Fruit fly (Drosophila melanogaster) whole organism, embryonic: ENCODE measurements around the gene CG43750.

ENCODE experiments used
- ATbp ChIP-seq: fragments of 200-800 bp; sonication (Bioruptor generic); optimal IDR thresholded peaks from 2 replicates; lab custom pipeline; 2017; ENCODE audit warnings: missing biosample characterization, mild to moderate bottlenecking, missing genetic modification characterization, missing genetic modification reagents
- Atf3 ChIP-seq: fragments of 200-800 bp; sonication (Bioruptor generic); optimal IDR thresholded peaks from 3 replicates; lab custom pipeline; 2016; ENCODE audit warnings: missing biosample characterization, missing genetic modification characterization
- BtbVII ChIP-seq: fragments of 200-800 bp; sonication (Bioruptor generic); optimal IDR thresholded peaks from 3 replicates; lab custom pipeline; 2017; ENCODE audit warnings: missing biosample characterization, mild to moderate bottlenecking, missing genetic modification characterization
- CG10274 ChIP-seq: fragments of 200-800 bp; sonication (Bioruptor generic); optimal IDR thresholded peaks from 3 replicates; lab custom pipeline; 2017; ENCODE audit warnings: missing biosample characterization, mild to moderate bottlenecking, missing genetic modification characterization
- CG12299 ChIP-seq: fragments of 200-800 bp; sonication (Bioruptor generic); optimal IDR thresholded peaks from 2 replicates; lab custom pipeline; 2018; ENCODE audit warnings: missing biosample characterization, mild to moderate bottlenecking, missing genetic modification characterization
- CG12391 ChIP-seq: fragments of 200-800 bp; sonication (Bioruptor generic); optimal IDR thresholded peaks from 3 replicates; lab custom pipeline; 2018; ENCODE audit warnings: missing biosample characterization, mild to moderate bottlenecking, missing genetic modification characterization, moderate library complexity
- CG13123 ChIP-seq: fragments of 200-800 bp; sonication (Bioruptor generic); optimal IDR thresholded peaks from 2 replicates; lab custom pipeline; 2016; ENCODE audit warnings: missing biosample characterization, missing genetic modification characterization
- CG13894 ChIP-seq: fragments of 200-800 bp; sonication (Bioruptor generic); optimal IDR thresholded peaks from 3 replicates; lab custom pipeline; 2018; ENCODE audit warnings: missing biosample characterization, mild to moderate bottlenecking, missing genetic modification characterization, moderate library complexity
- CG14860 ChIP-seq: fragments of 200-800 bp; sonication (Bioruptor generic); IDR thresholded peaks from 3 replicates; pipeline ENCODE4 v1.3.6; 2022; ENCODE audit warnings: missing biosample characterization, missing genetic modification characterization; ENCODE audit not compliant: partially characterized antibody
- CG15073 ChIP-seq: fragments of 200-800 bp; sonication (Bioruptor generic); optimal IDR thresholded peaks from 2 replicates; lab custom pipeline; 2016; ENCODE audit warnings: missing biosample characterization, missing genetic modification characterization
- CG15269 ChIP-seq: fragments of 200-800 bp; sonication (Bioruptor generic); optimal IDR thresholded peaks from 2 replicates; lab custom pipeline; 2018; ENCODE audit warnings: missing biosample characterization, mild to moderate bottlenecking, missing genetic modification characterization, moderate library complexity
- CG16779 ChIP-seq: fragments of 200-800 bp; sonication (Bioruptor generic); IDR thresholded peaks from 2 replicates; pipeline ENCODE4 v1.3.6; 2022; ENCODE audit warnings: missing biosample characterization, missing genetic modification characterization
- CG2202 ChIP-seq: fragments of 200-800 bp; sonication (Bioruptor generic); optimal IDR thresholded peaks from 2 replicates; lab custom pipeline; 2018; ENCODE audit warnings: missing biosample characterization, mild to moderate bottlenecking, missing genetic modification characterization
- CG2678 ChIP-seq: fragments of 200-800 bp; sonication (Bioruptor generic); optimal IDR thresholded peaks from 3 replicates; lab custom pipeline; 2019; ENCODE audit warnings: missing biosample characterization, mild to moderate bottlenecking, missing genetic modification characterization, moderate library complexity
- CG30431 ChIP-seq: fragments of 200-800 bp; sonication (Bioruptor generic); optimal IDR thresholded peaks from 2 replicates; lab custom pipeline; 2017; ENCODE audit warnings: missing biosample characterization, missing genetic modification characterization
- CG4328 ChIP-seq: fragments of 200-800 bp; sonication (Bioruptor generic); optimal IDR thresholded peaks from 3 replicates; lab custom pipeline; 2017; ENCODE audit warnings: missing biosample characterization, missing genetic modification reagents, missing genetic modification characterization
- CG43689 ChIP-seq: fragments of 200-800 bp; sonication (Bioruptor generic); IDR thresholded peaks from 2 replicates; pipeline ENCODE4 v1.3.6; 2022; ENCODE audit warnings: missing biosample characterization, missing genetic modification characterization
- CG4854 ChIP-seq: fragments of 200-800 bp; sonication (Bioruptor generic); optimal IDR thresholded peaks from 2 replicates; lab custom pipeline; 2016; ENCODE audit warnings: missing biosample characterization, missing genetic modification characterization, inconsistent platforms
- CG5953 ChIP-seq: fragments of 200-800 bp; sonication (Bioruptor generic); IDR thresholded peaks from 2 replicates; pipeline ENCODE4 v1.3.6; 2022; ENCODE audit warnings: missing biosample characterization, missing genetic modification characterization
- CG6175 ChIP-seq: fragments of 200-800 bp; sonication (Bioruptor generic); IDR thresholded peaks from 3 replicates; pipeline ENCODE4 v1.3.6; 2022; ENCODE audit warnings: missing biosample characterization, missing genetic modification characterization
- CoRest ChIP-seq: fragments of 200-800 bp; sonication (Bioruptor generic); optimal IDR thresholded peaks from 3 replicates; lab custom pipeline; 2018; ENCODE audit warnings: missing biosample characterization, mild to moderate bottlenecking, missing genetic modification characterization, moderate library complexity
- Eip74EF ChIP-seq, 2 experiments: fragments of 200-800 bp in 1 of 2; fragments of >200 bp in 1 of 2; sonication (Bioruptor generic) in 1 of 2; optimal IDR thresholded peaks; 2 replicates each; lab custom pipeline; 2017 to 2019; ENCODE audit warnings: missing biosample characterization in 2 of 2, missing genetic modification characterization in 2 of 2, mild to moderate bottlenecking in 1 of 2, moderate library complexity in 1 of 2
- Meics ChIP-seq: fragments of 200-800 bp; sonication (Bioruptor generic); optimal IDR thresholded peaks from 2 replicates; lab custom pipeline; 2017; ENCODE audit warnings: missing biosample characterization, mild to moderate bottlenecking, missing genetic modification characterization
- NC2β ChIP-seq: fragments of 200-800 bp; sonication (Bioruptor generic); optimal IDR thresholded peaks from 2 replicates; lab custom pipeline; 2016; ENCODE audit warnings: missing biosample characterization, missing genetic modification characterization
- NFAT ChIP-seq: fragments of 200-800 bp; sonication (Bioruptor generic); IDR thresholded peaks from 2 replicates; pipeline ENCODE4 v1.3.6; 2022; ENCODE audit warnings: missing biosample characterization, missing genetic modification characterization
- NfI ChIP-seq: fragments of 200-800 bp; sonication (Bioruptor generic); optimal IDR thresholded peaks from 3 replicates; lab custom pipeline; 2018; ENCODE audit warnings: missing biosample characterization, mild to moderate bottlenecking, missing genetic modification characterization, moderate library complexity
- Optix ChIP-seq: fragments of 200-800 bp; sonication (Bioruptor generic); IDR thresholded peaks from 3 replicates; pipeline ENCODE4 v1.3.6; 2022; ENCODE audit warnings: missing biosample characterization, missing genetic modification characterization
- Poxn ChIP-seq: fragments of 200-800 bp; sonication (Bioruptor generic); IDR thresholded peaks from 2 replicates; pipeline ENCODE4 v1.3.6; 2022; ENCODE audit warnings: missing biosample characterization, missing genetic modification characterization
- Sry-δ ChIP-seq: fragments of 200-800 bp; sonication (Bioruptor generic); optimal IDR thresholded peaks from 2 replicates; lab custom pipeline; 2016; ENCODE audit warnings: missing biosample characterization, missing genetic modification characterization
- YL-1 ChIP-seq: fragments of 200-800 bp; sonication (Bioruptor generic); optimal IDR thresholded peaks from 3 replicates; lab custom pipeline; 2017; ENCODE audit warnings: missing biosample characterization, mild to moderate bottlenecking, missing genetic modification characterization
- ato ChIP-seq: fragments of 200-800 bp; sonication (Bioruptor generic); IDR thresholded peaks from 2 replicates; pipeline ENCODE4 v1.3.6; 2022; ENCODE audit warnings: missing biosample characterization, missing genetic modification characterization; ENCODE audit not compliant: partially characterized antibody
- az2 ChIP-seq: fragments of 200-800 bp; sonication (Bioruptor generic); optimal IDR thresholded peaks from 3 replicates; lab custom pipeline; 2016; ENCODE audit warnings: missing biosample characterization, missing genetic modification characterization
- cato ChIP-seq: fragments of 200-800 bp; sonication (Bioruptor generic); optimal IDR thresholded peaks from 2 replicates; lab custom pipeline; 2016; ENCODE audit warnings: missing biosample characterization, missing genetic modification characterization, borderline replicate concordance
- dm ChIP-seq: fragments of 200-800 bp; sonication (Bioruptor generic); optimal IDR thresholded peaks from 3 replicates; lab custom pipeline; 2016; ENCODE audit warnings: missing biosample characterization, missing genetic modification characterization
- fu2 ChIP-seq: fragments of 200-800 bp; sonication (Bioruptor generic); optimal IDR thresholded peaks from 2 replicates; lab custom pipeline; 2016; ENCODE audit warnings: missing biosample characterization, missing genetic modification characterization
- grn ChIP-seq: fragments of 200-800 bp; sonication (Bioruptor generic); optimal IDR thresholded peaks from 3 replicates; lab custom pipeline; 2017; ENCODE audit warnings: missing biosample characterization, missing genetic modification characterization
- inv ChIP-seq: fragments of 200-800 bp; sonication (Bioruptor generic); IDR thresholded peaks from 2 replicates; pipeline ENCODE4 v1.3.6; 2022; ENCODE audit warnings: missing biosample characterization, missing genetic modification characterization; ENCODE audit not compliant: partially characterized antibody
- jing ChIP-seq: fragments of 200-800 bp; sonication (Bioruptor generic); optimal IDR thresholded peaks from 2 replicates; lab custom pipeline; 2018; ENCODE audit warnings: missing biosample characterization, mild to moderate bottlenecking, missing genetic modification characterization
- nerfin-2 ChIP-seq: fragments of 200-800 bp; sonication (Bioruptor generic); IDR thresholded peaks from 2 replicates; pipeline ENCODE4 v1.3.6; 2022; ENCODE audit warnings: missing biosample characterization, missing genetic modification characterization; ENCODE audit not compliant: partially characterized antibody
- otp ChIP-seq: fragments of 200-800 bp; sonication (Bioruptor generic); IDR thresholded peaks from 3 replicates; pipeline ENCODE4, ENCODE4 v1.3.6; 2022; ENCODE audit warnings: missing biosample characterization, missing genetic modification characterization
- pb ChIP-seq: fragments of 200-800 bp; sonication (Bioruptor generic); optimal IDR thresholded peaks from 3 replicates; lab custom pipeline; 2016; ENCODE audit warnings: missing biosample characterization, missing genetic modification characterization
- pzg ChIP-seq: fragments of 200-800 bp; sonication (Bioruptor generic); optimal IDR thresholded peaks from 3 replicates; lab custom pipeline; 2018; ENCODE audit warnings: missing biosample characterization, mild to moderate bottlenecking, missing genetic modification characterization, moderate library complexity
- repo ChIP-seq: fragments of 200-800 bp; sonication (Bioruptor generic); optimal IDR thresholded peaks from 2 replicates; lab custom pipeline; 2016; ENCODE audit warnings: missing biosample characterization, missing genetic modification characterization
- sd ChIP-seq: fragments of 200-800 bp; sonication (Bioruptor generic); optimal IDR thresholded peaks from 3 replicates; lab custom pipeline; 2018; ENCODE audit warnings: missing biosample characterization, mild to moderate bottlenecking, missing genetic modification characterization, moderate library complexity
- sens-2 ChIP-seq: fragments of 200-800 bp; sonication (Bioruptor generic); IDR thresholded peaks from 2 replicates; pipeline ENCODE4 v1.3.6; 2022; ENCODE audit warnings: missing biosample characterization, missing genetic modification characterization
- sna ChIP-seq: fragments of 200-800 bp; sonication (Bioruptor generic); IDR thresholded peaks from 2 replicates; pipeline ENCODE4 v1.3.6; 2022; ENCODE audit warnings: missing biosample characterization, missing genetic modification characterization; ENCODE audit not compliant: partially characterized antibody
- trh ChIP-seq: fragments of 200-800 bp; sonication (Bioruptor generic); optimal IDR thresholded peaks from 2 replicates; lab custom pipeline; 2016; ENCODE audit warnings: missing biosample characterization, missing genetic modification characterization
- tx ChIP-seq: fragments of 200-800 bp; sonication (Bioruptor generic); optimal IDR thresholded peaks from 2 replicates; lab custom pipeline; 2016; ENCODE audit warnings: missing biosample characterization, missing genetic modification characterization
- usp ChIP-seq: fragments of >200 bp; optimal IDR thresholded peaks from 2 replicates; lab custom pipeline; 2017; ENCODE audit warnings: missing biosample characterization, missing genetic modification characterization
- vfl ChIP-seq: fragments of 200-800 bp; sonication (Bioruptor generic); optimal IDR thresholded peaks from 2 replicates; lab custom pipeline; 2016; ENCODE audit warnings: missing biosample characterization, missing genetic modification characterization
- wdn ChIP-seq: fragments of 200-800 bp; sonication (Bioruptor generic); IDR thresholded peaks from 2 replicates; pipeline ENCODE4 v1.3.6; 2022; ENCODE audit warnings: missing biosample characterization, missing genetic modification characterization
- zf30C ChIP-seq: fragments of 200-800 bp; sonication (Bioruptor generic); optimal IDR thresholded peaks from 3 replicates; lab custom pipeline; 2018; ENCODE audit warnings: missing biosample characterization, mild to moderate bottlenecking, missing genetic modification characterization

Gene CG43750

dm6 chr2L:2382971-2383370 is 7.5 kb downstream of the CG43750 start, which contains the start of gene PIG-Wa (continued):
- TF ChIP-seq vfl = no peak
- TF ChIP-seq sens-2 (GFP tag; lab: Robert Waterston, UW) = no peak
- TF ChIP-seq CG43689 = no peak
- TF ChIP-seq YL-1 = peak; percentile 8
- no peak for TF ChIP-seq CG15073 (GFP tag; lab: Kevin White, UChicago)
- TF ChIP-seq NfI = no peak
- TF ChIP-seq CG10274 (GFP tag; lab: Kevin White, UChicago) = no peak
- TF ChIP-seq Sry-δ = peak; percentile 90
- no peak for TF ChIP-seq pb (GFP tag; lab: Kevin White, UChicago)
- no peak for TF ChIP-seq CG4328 (GFP tag; lab: Kevin White, UChicago)
- no peak for TF ChIP-seq tx
- no peak for TF ChIP-seq grn (GFP tag; lab: Kevin White, UChicago)
- no peak for TF ChIP-seq inv (GFP tag; lab: Robert Waterston, UW)
- TF ChIP-seq CG4854 (GFP tag; lab: Kevin White, UChicago) = no peak
- no peak for TF ChIP-seq Poxn (GFP tag; lab: Robert Waterston, UW)
- TF ChIP-seq CG13123 (GFP tag; lab: Kevin White, UChicago) = no peak
- TF ChIP-seq CG2678 (tag; lab: Kevin White, UChicago) = no peak
- TF ChIP-seq BtbVII (GFP tag; lab: Kevin White, UChicago) = no peak
- no peak for TF ChIP-seq jing
- no peak for TF ChIP-seq Eip74EF (GFP tag; optimal IDR thresholded peaks at IDR 0.05; lab: Kevin White, UChicago)
- no peak for TF ChIP-seq CG13894 (tag; lab: Kevin White, UChicago)
- no peak for TF ChIP-seq trh
- no peak for TF ChIP-seq sna (GFP tag; lab: Robert Waterston, UW)
- no peak for TF ChIP-seq NFAT (GFP tag; lab: Robert Waterston, UW)
- TF ChIP-seq CoRest = peak; percentile 13
- no peak for TF ChIP-seq dm (GFP tag; lab: Kevin White, UChicago)
- TF ChIP-seq CG15269 (tag; lab: Kevin White, UChicago) = no peak
- TF ChIP-seq CG12391 = no peak
- no peak for TF ChIP-seq CG2202 (tag; lab: Kevin White, UChicago)
- TF ChIP-seq ato (GFP tag; lab: Robert Waterston, UW) = no peak
- no peak for TF ChIP-seq usp (GFP tag; lab: Kevin White, UChicago)
- TF ChIP-seq ATbp (GFP tag; lab: Kevin White, UChicago) = no peak
- peak; percentile 5 for TF ChIP-seq NC2β
- TF ChIP-seq Atf3 (GFP tag; lab: Kevin White, UChicago) = no peak
- no peak for TF ChIP-seq Meics (GFP tag; lab: Kevin White, UChicago)
- no peak for TF ChIP-seq CG30431 (GFP tag; lab: Kevin White, UChicago)
- TF ChIP-seq Optix = no peak
- peak; percentile 60 for TF ChIP-seq pzg (GFP tag; lab: Kevin White, UChicago)
- no peak for TF ChIP-seq cato (GFP tag; lab: Kevin White, UChicago)
- no peak for TF ChIP-seq az2 (GFP tag; lab: Kevin White, UChicago)
- no peak for TF ChIP-seq wdn (GFP tag; lab: Robert Waterston, UW)
- TF ChIP-seq CG12299 (tag; lab: Kevin White, UChicago) = no peak
- no peak for TF ChIP-seq CG16779 (GFP tag; lab: Robert Waterston, UW)
- no peak for TF ChIP-seq nerfin-2 (GFP tag; lab: Robert Waterston, UW)
- no peak for TF ChIP-seq CG6175 (GFP tag; lab: Robert Waterston, UW)
- no peak for TF ChIP-seq otp
- TF ChIP-seq repo (GFP tag; lab: Kevin White, UChicago) = no peak
- TF ChIP-seq CG14860 = no peak
- TF ChIP-seq sd (tag; lab: Kevin White, UChicago) = peak; percentile 56
- TF ChIP-seq fu2 (GFP tag; lab: Kevin White, UChicago) = no peak
- no peak for TF ChIP-seq CG5953 (GFP tag; lab: Robert Waterston, UW)
- TF ChIP-seq zf30C = no peak
